Fruit fly (Drosophila melanogaster): ENCODE results near the gene CG2187.

The CG2187 gene

DNA sequence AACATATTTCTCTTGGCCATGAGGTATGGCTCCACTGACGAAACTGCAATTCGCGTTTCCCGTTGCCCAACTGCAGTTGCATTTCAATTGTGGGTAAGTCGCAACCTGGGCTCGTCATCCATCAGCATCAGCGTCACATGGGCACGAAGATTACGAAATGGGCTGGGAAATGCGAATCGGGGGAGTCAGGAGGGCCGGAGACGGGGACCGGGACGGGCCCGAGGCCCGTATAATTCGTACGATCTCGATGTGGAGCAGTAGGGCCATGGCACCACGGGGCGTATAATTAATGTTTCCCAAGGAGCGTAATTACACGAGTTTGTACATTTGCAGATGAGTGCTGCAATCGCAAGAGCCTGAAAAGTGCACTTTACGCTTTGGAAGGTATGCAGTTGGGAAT, 6.7 kb upstream of the CG2187 start:
- TF ChIP-seq EcR (GFP tag; optimal IDR thresholded peaks at IDR 0.05) (no peak), CG32121 (GFP tag; IDR thresholded peaks at IDR 0.05) (no peak), CG4496 (GFP tag; IDR thresholded peaks at IDR 0.05) (no peak), gl (tag; optimal IDR thresholded peaks at IDR 0.05) (no peak), rn (GFP tag; IDR thresholded peaks at IDR 0.05) (no peak), CG12605 (GFP tag; IDR thresholded peaks at IDR 0.05) (no peak), CG10348 (GFP tag; IDR thresholded peaks at IDR 0.05) (no peak), CG14655 (GFP tag; optimal IDR thresholded peaks at IDR 0.05) (no peak), D1 (tag; optimal IDR thresholded peaks at IDR 0.05) (no peak), CG9948 (tag; optimal IDR thresholded peaks at IDR 0.05) (no peak), CG34367 (tag; optimal IDR thresholded peaks at IDR 0.05) (no peak), Snoo (tag; optimal IDR thresholded peaks at IDR 0.05) (no peak), Pif1A (GFP tag; optimal IDR thresholded peaks at IDR 0.05) (no peak), CG17806 (tag; optimal IDR thresholded peaks at IDR 0.05) (no peak), CG8301 (tag; optimal IDR thresholded peaks at IDR 0.05) (no peak), CG8159 (tag; optimal IDR thresholded peaks at IDR 0.05) (no peak), Ets98B (GFP tag; IDR thresholded peaks at IDR 0.05) (no peak), Pif1B (GFP tag; optimal IDR thresholded peaks at IDR 0.05) (no peak), CG13204 (GFP tag; optimal IDR thresholded peaks at IDR 0.05) (no peak)

DNA sequence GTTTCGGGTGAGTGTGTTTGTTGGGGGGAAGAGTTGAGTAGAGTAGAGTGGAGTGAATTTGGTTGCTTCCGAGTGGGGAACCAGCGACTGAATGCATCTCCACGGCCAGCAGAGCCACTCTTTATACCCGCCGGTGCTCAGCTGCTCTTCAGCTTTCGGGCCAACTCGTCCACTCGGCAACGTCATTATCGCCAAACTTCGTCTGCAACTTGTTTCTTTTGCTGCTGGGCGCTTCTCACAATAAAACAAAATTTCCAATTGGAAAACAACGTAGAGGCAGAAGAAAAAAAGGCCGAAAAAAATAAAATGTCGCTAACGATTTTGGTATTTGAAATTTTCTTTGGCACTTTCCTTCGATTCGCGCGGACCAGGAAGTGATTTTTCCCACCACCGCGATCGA, 6.2 kb upstream of the CG2187 start, which contains the start of gene CG2150:
Gene CG2150, minus strand, starts transcription at position 101 of the 400 bp plus-strand sequence.
- no peak for TF ChIP-seq CG34367 (tag; optimal IDR thresholded peaks at IDR 0.05)
- TF ChIP-seq CG4496 (GFP tag; IDR thresholded peaks at IDR 0.05): peak; percentile 16; the same call in 1 of the 3 replicates
- TF ChIP-seq Ets98B (GFP tag; IDR thresholded peaks at IDR 0.05): peak; percentile 24; the same call in 1 of the 2 replicates
- no peak for TF ChIP-seq Pif1B (GFP tag; optimal IDR thresholded peaks at IDR 0.05)
- TF ChIP-seq CG9948 (tag; optimal IDR thresholded peaks at IDR 0.05): no peak
- no peak for TF ChIP-seq CG10348 (GFP tag; IDR thresholded peaks at IDR 0.05)

DNA sequence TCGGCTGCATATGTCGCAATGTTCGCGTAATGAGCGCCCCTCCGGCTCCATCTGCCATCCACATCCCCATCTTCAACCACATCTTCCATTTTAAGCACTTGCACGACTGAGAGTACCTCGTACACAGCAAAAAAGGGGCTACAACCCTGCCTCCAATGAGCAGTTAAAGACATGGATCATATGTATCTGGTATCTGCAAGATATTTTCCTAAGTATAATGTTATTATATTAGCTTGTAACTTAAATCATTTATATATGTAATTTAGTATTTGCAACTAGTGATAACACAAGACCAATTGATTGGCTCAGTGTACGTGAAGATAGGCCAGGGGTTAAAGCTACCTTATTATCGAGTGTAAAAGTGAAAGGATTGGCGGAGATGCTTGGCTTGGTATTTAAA, 4.2 kb upstream of the CG2187 start:
- TF ChIP-seq CG8301 (tag; optimal IDR thresholded peaks at IDR 0.05): peak; percentile 70
- peak; percentile 76 for TF ChIP-seq CG14655 (GFP tag; optimal IDR thresholded peaks at IDR 0.05)
- TF ChIP-seq CG9948 (tag; optimal IDR thresholded peaks at IDR 0.05): peak; percentile 65
- peak; percentile 84 for TF ChIP-seq CG8159 (tag; optimal IDR thresholded peaks at IDR 0.05)
- TF ChIP-seq Pif1B (GFP tag; optimal IDR thresholded peaks at IDR 0.05): peak; percentile 76
- peak; percentile 2 for TF ChIP-seq EcR (GFP tag; optimal IDR thresholded peaks at IDR 0.05)
- TF ChIP-seq rn (GFP tag; IDR thresholded peaks at IDR 0.05): no peak
- TF ChIP-seq CG12605 (GFP tag; IDR thresholded peaks at IDR 0.05): no peak
- peak; percentile 78 for TF ChIP-seq fd96Ca (GFP tag; IDR thresholded peaks at IDR 0.05)
- no peak for TF ChIP-seq Snoo (tag; optimal IDR thresholded peaks at IDR 0.05)
- no peak for TF ChIP-seq D1 (tag; optimal IDR thresholded peaks at IDR 0.05)
- TF ChIP-seq CG4496 (GFP tag; IDR thresholded peaks at IDR 0.05): peak; percentile 51; the same call in 2 of the 3 replicates
- TF ChIP-seq CG10348 (GFP tag; IDR thresholded peaks at IDR 0.05): no peak
- TF ChIP-seq CG17806 (tag; optimal IDR thresholded peaks at IDR 0.05): peak; percentile 75
- peak; percentile 22 for TF ChIP-seq CG13204 (GFP tag; optimal IDR thresholded peaks at IDR 0.05)
- no peak for TF ChIP-seq gl (tag; optimal IDR thresholded peaks at IDR 0.05)
- peak; percentile 71 for TF ChIP-seq Pif1A (GFP tag; optimal IDR thresholded peaks at IDR 0.05)
- peak; percentile 58 for TF ChIP-seq Ets98B (GFP tag; IDR thresholded peaks at IDR 0.05)
- peak; percentile 55 for TF ChIP-seq CG34367 (tag; optimal IDR thresholded peaks at IDR 0.05)
- TF ChIP-seq CG15710 (tag; optimal IDR thresholded peaks at IDR 0.05): peak; percentile 70
- TF ChIP-seq CG32121 (GFP tag; IDR thresholded peaks at IDR 0.05): peak; percentile 49; the same call in 1 of the 2 replicates

- TF ChIP-seq CG32121 (GFP tag; IDR thresholded peaks at IDR 0.05): no peak
- no peak for TF ChIP-seq CG15710 (tag; optimal IDR thresholded peaks at IDR 0.05)
- no peak for TF ChIP-seq Pif1B (GFP tag; optimal IDR thresholded peaks at IDR 0.05)
- TF ChIP-seq CG8301 (tag; optimal IDR thresholded peaks at IDR 0.05): no peak
- no peak for TF ChIP-seq Ets98B (GFP tag; IDR thresholded peaks at IDR 0.05)
- 0 out of 3 replicates have a peak, but pooled peaks have one; percentile 29 for TF ChIP-seq CG4496 (GFP tag; IDR thresholded peaks at IDR 0.05)
- TF ChIP-seq gl (tag; optimal IDR thresholded peaks at IDR 0.05): no peak
- TF ChIP-seq CG13204 (GFP tag; optimal IDR thresholded peaks at IDR 0.05): no peak
- no peak for TF ChIP-seq Pif1A (GFP tag; optimal IDR thresholded peaks at IDR 0.05)
- TF ChIP-seq EcR (GFP tag; optimal IDR thresholded peaks at IDR 0.05): peak; percentile 45
Observed at dm6 chr3R:31761529-31762009, 3.1 kb upstream of the CG2187 start, which contains the start of gene Smvt. Gene Smvt (minus strand): TSS chr3R:31761579.

dm6 chr3R:31754605-31755004, 3.8 kb downstream of the CG2187 start, which contains the start of gene salt:
Gene salt (minus strand): TSS chr3R:31754705.
- TF ChIP-seq Snoo (tag; optimal IDR thresholded peaks at IDR 0.05): no peak
- no peak for TF ChIP-seq CG34367 (tag; optimal IDR thresholded peaks at IDR 0.05)
- no peak for TF ChIP-seq CG14655 (GFP tag; optimal IDR thresholded peaks at IDR 0.05)
- no peak for TF ChIP-seq CG32121 (GFP tag; IDR thresholded peaks at IDR 0.05)
- TF ChIP-seq CG12605 (GFP tag; IDR thresholded peaks at IDR 0.05): no peak
- TF ChIP-seq CG4496 (GFP tag; IDR thresholded peaks at IDR 0.05): no peak
- TF ChIP-seq D1 (tag; optimal IDR thresholded peaks at IDR 0.05): no peak
- TF ChIP-seq EcR (GFP tag; optimal IDR thresholded peaks at IDR 0.05): no peak
- TF ChIP-seq fd96Ca (GFP tag; IDR thresholded peaks at IDR 0.05): no peak
- no peak for TF ChIP-seq Ets98B (GFP tag; IDR thresholded peaks at IDR 0.05)
- TF ChIP-seq Pif1B (GFP tag; optimal IDR thresholded peaks at IDR 0.05): no peak
- TF ChIP-seq CG13204 (GFP tag; optimal IDR thresholded peaks at IDR 0.05): no peak
- TF ChIP-seq gl (tag; optimal IDR thresholded peaks at IDR 0.05): no peak
- no peak for TF ChIP-seq CG8301 (tag; optimal IDR thresholded peaks at IDR 0.05)
- TF ChIP-seq CG17806 (tag; optimal IDR thresholded peaks at IDR 0.05): no peak
- no peak for TF ChIP-seq rn (GFP tag; IDR thresholded peaks at IDR 0.05)
- no peak for TF ChIP-seq CG10348 (GFP tag; IDR thresholded peaks at IDR 0.05)
- no peak for TF ChIP-seq CG8159 (tag; optimal IDR thresholded peaks at IDR 0.05)
- no peak for TF ChIP-seq Pif1A (GFP tag; optimal IDR thresholded peaks at IDR 0.05)
